Worm (Caenorhabditis elegans): Measurements from ENCODE around the gene C30A5.10.

The C30A5.10 gene

DNA sequence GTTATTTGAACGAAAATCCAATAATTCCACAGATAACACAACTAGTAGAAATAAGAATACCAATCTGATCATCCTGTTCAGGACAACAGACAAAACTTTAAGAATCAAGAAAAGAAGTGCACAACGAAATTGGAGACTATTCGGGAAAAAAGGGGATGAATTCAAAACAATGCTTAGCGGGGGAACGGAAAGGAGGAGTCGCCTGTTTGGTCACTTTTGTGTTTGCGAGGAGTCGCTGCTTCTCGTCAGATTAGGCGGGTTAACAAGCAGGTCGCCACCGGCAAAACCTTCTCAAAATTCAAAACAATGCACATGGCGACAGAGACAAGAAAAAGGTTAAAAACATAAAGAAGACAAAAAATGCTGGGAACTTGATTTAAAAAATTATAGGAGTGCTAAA is at the start of gene C30A5.10:
TSS of gene C30A5.10 (minus strand) at position 101 of the 400 bp plus-strand sequence.
- TF ChIP-seq unc-62 (GFP tag; optimal IDR thresholded peaks at IDR 0.05 in 1 of 2) = peak in 1 of 2 experiments; percentile 16
- TF ChIP-seq unc-62 (tag; optimal IDR thresholded peaks at IDR 0.05) = no peak
- TF ChIP-seq dve-1 (tag; optimal IDR thresholded peaks at IDR 0.05; ENCODE audit: insufficient read depth) = no peak

DNA sequence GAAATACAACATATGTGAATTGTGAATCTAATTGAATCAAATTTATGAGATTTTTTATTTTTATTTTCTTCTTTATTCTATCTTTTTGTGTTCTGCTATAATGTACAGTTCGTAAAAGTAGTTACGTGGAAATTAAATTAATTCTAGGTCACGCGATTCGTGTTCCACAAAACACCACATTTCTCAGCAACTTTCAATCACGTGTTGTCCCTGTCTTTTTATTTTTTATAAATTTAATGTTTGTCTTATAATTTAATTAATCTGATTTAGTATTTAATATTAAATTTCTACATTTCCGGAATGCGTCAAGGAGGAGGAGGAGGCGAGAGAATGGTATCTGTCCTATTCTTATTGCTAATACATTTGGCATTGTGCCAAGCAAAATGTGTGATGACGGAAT is 48.4 kb upstream of the C30A5.10 start, which contains the start of gene ncr-2:
TSS of gene ncr-2 (plus strand) at position 301 of the 400 bp plus-strand sequence.
- TF ChIP-seq ceh-32 (tag; optimal IDR thresholded peaks at IDR 0.05; ENCODE audit: poor library complexity) (no peak), nhr-25 (tag; optimal IDR thresholded peaks at IDR 0.05; ENCODE audit: borderline replicate concordance, insufficient read depth) (no peak), sdz-12 (GFP tag; optimal IDR thresholded peaks at IDR 0.05) (no peak), nhr-11 (tag; optimal IDR thresholded peaks at IDR 0.05) (no peak), fkh-10 (GFP tag; optimal IDR thresholded peaks at IDR 0.05) (no peak), egl-27 (tag; optimal IDR thresholded peaks at IDR 0.05) (no peak), lin-39 (tag; optimal IDR thresholded peaks at IDR 0.05) (no peak), nhr-6 (tag; optimal IDR thresholded peaks at IDR 0.05) (no peak)

DNA sequence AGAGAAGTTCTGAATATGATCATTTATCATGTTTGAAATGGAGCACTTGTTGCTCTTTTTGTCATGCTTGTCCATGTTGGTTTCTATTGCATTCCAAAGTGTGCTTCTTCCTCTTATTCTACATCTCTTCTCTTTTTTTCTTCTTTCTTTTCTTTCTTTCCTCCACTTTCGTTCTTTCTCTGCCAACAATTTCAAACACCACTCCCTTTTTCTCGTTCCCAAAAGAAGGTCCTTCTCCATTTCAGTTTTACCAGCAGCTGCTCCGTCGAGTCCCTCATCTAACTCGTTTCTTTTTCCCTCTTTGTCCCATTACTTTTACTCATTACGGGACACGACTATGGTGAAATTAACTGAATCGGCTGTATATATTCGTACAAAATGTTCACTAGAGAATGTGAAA is 45.3 kb upstream of the C30A5.10 start, which contains the start of gene F09G8.5:
TSS of gene F09G8.5 (plus strand) at position 38 of the 400 bp plus-strand sequence.
- no peak for TF ChIP-seq nhr-42 (GFP tag; IDR thresholded peaks at IDR 0.05)
- no peak for TF ChIP-seq snpc-4 (tag; optimal IDR thresholded peaks at IDR 0.05)
- no peak for TF ChIP-seq lin-39 (tag; optimal IDR thresholded peaks at IDR 0.05)
- TF ChIP-seq Y5F2A.4 (GFP tag; optimal IDR thresholded peaks at IDR 0.05) = no peak
- TF ChIP-seq ceh-44 (GFP tag; IDR thresholded peaks at IDR 0.05) = no peak
- TF ChIP-seq tra-1 (GFP tag; IDR thresholded peaks at IDR 0.05) = no peak
- TF ChIP-seq zfp-3 (GFP tag; conservative IDR thresholded peaks at IDR 0.05) = no peak
- TF ChIP-seq lin-15B (tag; optimal IDR thresholded peaks at IDR 0.05) = no peak
- TF ChIP-seq ceh-20 (GFP tag; IDR thresholded peaks at IDR 0.05) = no peak
- no peak for TF ChIP-seq spr-1 (tag; optimal IDR thresholded peaks at IDR 0.05)
- no peak for TF ChIP-seq hlh-30 (tag; optimal IDR thresholded peaks at IDR 0.05; ENCODE audit: insufficient read depth)
- no peak for TF ChIP-seq unc-130 (GFP tag; optimal IDR thresholded peaks at IDR 0.05)
- TF ChIP-seq F44E2.7 (GFP tag; IDR thresholded peaks at IDR 0.05) = no peak
- no peak for TF ChIP-seq set-16 (GFP tag; IDR thresholded peaks at IDR 0.05)
- TF ChIP-seq jun-1 (tag; optimal IDR thresholded peaks at IDR 0.05) = no peak

DNA sequence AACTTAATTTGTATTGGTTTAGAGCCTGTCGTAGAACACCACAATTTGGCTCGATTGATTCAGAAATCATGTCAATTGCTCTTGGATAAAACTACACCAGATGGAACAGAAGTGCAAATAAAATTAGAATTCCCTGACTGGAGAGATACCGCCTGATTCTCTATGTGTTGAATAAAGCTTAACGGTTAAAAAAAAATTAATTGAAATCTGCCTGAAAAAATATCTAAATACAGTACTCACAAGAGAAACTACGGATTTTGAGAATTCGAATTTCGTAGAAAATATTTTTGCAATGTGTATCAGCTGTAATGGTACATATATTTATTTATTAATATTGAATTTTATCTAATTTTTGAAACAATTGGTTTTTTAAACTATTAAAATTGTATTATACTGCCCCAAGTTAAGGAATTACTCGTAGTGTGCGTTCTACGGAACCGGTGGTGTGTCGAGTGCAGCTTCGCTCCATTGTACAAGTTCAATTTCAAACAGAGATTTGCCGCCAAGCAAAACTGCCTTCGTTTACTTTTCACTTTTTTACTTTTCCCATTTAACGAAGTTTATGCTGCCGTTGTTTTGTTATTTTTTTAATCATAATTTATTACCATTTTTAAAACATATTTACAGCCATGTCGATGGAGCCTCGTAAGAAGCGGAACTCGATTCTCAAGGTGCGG is 40.5 kb upstream of the C30A5.10 start, which contains the start of gene knl-1:
TSS of gene knl-1 (plus strand) at position 626 of the 677 bp plus-strand sequence.
- TF ChIP-seq lin-1 (GFP tag; IDR thresholded peaks at IDR 0.05) (no peak), dmd-6 (GFP tag; IDR thresholded peaks at IDR 0.05) (no peak), ces-1 (GFP tag; optimal IDR thresholded peaks at IDR 0.05) (no peak), sdz-12 (GFP tag; optimal IDR thresholded peaks at IDR 0.05) (no peak), nhr-42 (GFP tag; IDR thresholded peaks at IDR 0.05) (no peak), ZK337.2 (GFP tag; IDR thresholded peaks at IDR 0.05) (no peak), tra-1 (GFP tag; IDR thresholded peaks at IDR 0.05) (no peak), nhr-6 (tag; optimal IDR thresholded peaks at IDR 0.05) (no peak), hif-1 (tag; optimal IDR thresholded peaks at IDR 0.05) (peak in 1 of 2 experiments; percentile 69), mxl-3 (GFP tag; optimal IDR thresholded peaks at IDR 0.05) (no peak), gei-8 (GFP tag; optimal IDR thresholded peaks at IDR 0.05) (no peak), nhr-48 (tag; optimal IDR thresholded peaks at IDR 0.05) (no peak), lin-13 (GFP tag; optimal IDR thresholded peaks at IDR 0.05) (peak; percentile 69), pha-4 (GFP tag; IDR thresholded peaks at IDR 0.05) (no peak), pha-4 (tag; optimal IDR thresholded peaks at IDR 0.05) (peak; percentile 85), aly-2 (tag; optimal IDR thresholded peaks at IDR 0.05) (no peak), lin-39 (tag; optimal IDR thresholded peaks at IDR 0.05) (no peak), F26F4.8 (GFP tag; conservative IDR thresholded peaks at IDR 0.05) (no peak), mdt-29 (GFP tag; IDR thresholded peaks at IDR 0.05) (no peak), F49E8.2 (tag; optimal IDR thresholded peaks at IDR 0.05; ENCODE audit: borderline replicate concordance) (no peak), nhr-11 (tag; optimal IDR thresholded peaks at IDR 0.05) (no peak), php-3 (GFP tag; IDR thresholded peaks at IDR 0.05) (no peak), F44E2.7 (GFP tag; IDR thresholded peaks at IDR 0.05) (no peak), ctbp-1 (GFP tag; IDR thresholded peaks at IDR 0.05) (no peak), nhr-237 (tag; optimal IDR thresholded peaks at IDR 0.05) (no peak), egl-27 (tag; optimal IDR thresholded peaks at IDR 0.05) (no peak), nhr-102 (tag; optimal IDR thresholded peaks at IDR 0.05) (no peak), nhr-25 (tag; optimal IDR thresholded peaks at IDR 0.05; ENCODE audit: borderline replicate concordance, insufficient read depth) (peak; percentile 19)

Data from whole organism, L4 larva.